Fruit fly (Drosophila melanogaster): Measurements from ENCODE around the gene CG10591.
A peak's percentile ranks its signal among the peaks of the same experiment; 100 is the strongest.

CG10591 gene

dm6 chr3L:5630176-5630583 lies 30.7 kb upstream of the CG10591 start (continued):
- no peak for TF ChIP-seq chinmo (GFP tag; IDR thresholded peaks at IDR 0.05; ENCODE audit: partially characterized antibody)
- no peak for TF ChIP-seq CG4854 (GFP tag; optimal IDR thresholded peaks at IDR 0.05)
- no peak for TF ChIP-seq ci (GFP tag; IDR thresholded peaks at IDR 0.05)
- TF ChIP-seq CG12236 (GFP tag; optimal IDR thresholded peaks at IDR 0.05) = no peak
- TF ChIP-seq D19B (GFP tag; optimal IDR thresholded peaks at IDR 0.05) = no peak
- no peak for TF ChIP-seq gce (GFP tag; IDR thresholded peaks at IDR 0.05)
- TF ChIP-seq Sox100B (GFP tag; optimal IDR thresholded peaks at IDR 0.05) = peak; percentile 25
- no peak for TF ChIP-seq CrebB (tag; optimal IDR thresholded peaks at IDR 0.05)
- peak; percentile 45 for TF ChIP-seq bcd (GFP tag; optimal IDR thresholded peaks at IDR 0.05)
- TF ChIP-seq hbn (GFP tag; IDR thresholded peaks at IDR 0.05; ENCODE audit: partially characterized antibody) = no peak
- TF ChIP-seq CG33213 (GFP tag; optimal IDR thresholded peaks at IDR 0.05) = no peak
- TF ChIP-seq Nf-YC (tag; optimal IDR thresholded peaks at IDR 0.05) = no peak
- no peak for TF ChIP-seq Dek (tag; optimal IDR thresholded peaks at IDR 0.05)
- TF ChIP-seq CG4617 (GFP tag; optimal IDR thresholded peaks at IDR 0.05; ENCODE audit: borderline replicate concordance) = no peak
- peak; percentile 37 for TF ChIP-seq tio (GFP tag; optimal IDR thresholded peaks at IDR 0.05)
- no peak for TF ChIP-seq CG3726 (GFP tag; IDR thresholded peaks at IDR 0.05)
- TF ChIP-seq unc-4 (GFP tag; IDR thresholded peaks at IDR 0.05; ENCODE audit: partially characterized antibody) = no peak
- no peak for TF ChIP-seq mirr (GFP tag; optimal IDR thresholded peaks at IDR 0.05)
- no peak for TF ChIP-seq CG3407 (GFP tag; optimal IDR thresholded peaks at IDR 0.05)
- no peak for TF ChIP-seq CG5953 (GFP tag; IDR thresholded peaks at IDR 0.05)
- TF ChIP-seq CG17385 (GFP tag; optimal IDR thresholded peaks at IDR 0.05) = no peak
- TF ChIP-seq sisA (GFP tag; IDR thresholded peaks at IDR 0.05) = no peak
- no peak for TF ChIP-seq CG3847 (GFP tag; IDR thresholded peaks at IDR 0.05)
- no peak for TF ChIP-seq CG18764 (GFP tag; optimal IDR thresholded peaks at IDR 0.05)
- no peak for TF ChIP-seq CG15696 (tag; optimal IDR thresholded peaks at IDR 0.05)
- TF ChIP-seq NC2β (GFP tag; optimal IDR thresholded peaks at IDR 0.05) = no peak
- no peak for TF ChIP-seq gro (GFP tag; optimal IDR thresholded peaks at IDR 0.05)
- no peak for TF ChIP-seq gsb (GFP tag; IDR thresholded peaks at IDR 0.05)
- no peak for TF ChIP-seq Gsc (GFP tag; IDR thresholded peaks at IDR 0.05)
- TF ChIP-seq caup (GFP tag; optimal IDR thresholded peaks at IDR 0.05; ENCODE audit: severe bottlenecking) = no peak
- no peak for TF ChIP-seq jing (GFP tag; optimal IDR thresholded peaks at IDR 0.05)
- TF ChIP-seq CG10147 (GFP tag; optimal IDR thresholded peaks at IDR 0.05) = peak; percentile 1
- TF ChIP-seq C15 (GFP tag; IDR thresholded peaks at IDR 0.05) = no peak
- no peak; the same call in 1 of the 2 replicates for TF ChIP-seq CG9932 (GFP tag; IDR thresholded peaks at IDR 0.05)
- TF ChIP-seq dan (GFP tag; IDR thresholded peaks at IDR 0.05) = no peak
- TF ChIP-seq CG7745 (tag; optimal IDR thresholded peaks at IDR 0.05) = no peak
- TF ChIP-seq CG17912 (GFP tag; optimal IDR thresholded peaks at IDR 0.05) = no peak
- no peak for TF ChIP-seq Ravus (GFP tag; IDR thresholded peaks at IDR 0.05)
- TF ChIP-seq kni (GFP tag; optimal IDR thresholded peaks at IDR 0.05) = no peak
- no peak for TF ChIP-seq Opbp (GFP tag; IDR thresholded peaks at IDR 0.05; ENCODE audit: partially characterized antibody)
- no peak for TF ChIP-seq dati (GFP tag; IDR thresholded peaks at IDR 0.05)
- TF ChIP-seq CG17802 (tag; optimal IDR thresholded peaks at IDR 0.05) = no peak
- peak; percentile 45 for TF ChIP-seq slou (GFP tag; optimal IDR thresholded peaks at IDR 0.05)
- no peak for TF ChIP-seq CG9437 (GFP tag; optimal IDR thresholded peaks at IDR 0.05)
- TF ChIP-seq CG3065 (GFP tag; optimal IDR thresholded peaks at IDR 0.05) = no peak
- no peak for TF ChIP-seq CG8765 (GFP tag; IDR thresholded peaks at IDR 0.05)
- TF ChIP-seq HLH54F (GFP tag; optimal IDR thresholded peaks at IDR 0.05) = no peak
- TF ChIP-seq p53 (GFP tag; optimal IDR thresholded peaks at IDR 0.05) = no peak
- peak; percentile 33 for TF ChIP-seq Six4 (GFP tag; optimal IDR thresholded peaks at IDR 0.05)
- TF ChIP-seq Max (GFP tag; optimal IDR thresholded peaks at IDR 0.05) = no peak
- peak; percentile 12 for TF ChIP-seq CG8388 (GFP tag; optimal IDR thresholded peaks at IDR 0.05)
- TF ChIP-seq Vsx1 (GFP tag; optimal IDR thresholded peaks at IDR 0.05) = no peak
